Fruit fly (Drosophila melanogaster) whole organism, embryonic: ENCODE measurements around the gene Cyp12a5.

ENCODE experiments used
- Bgb ChIP-seq: fragments of 200-800 bp; sonication (Bioruptor generic); IDR thresholded peaks from 2 replicates; pipeline ENCODE4 v1.3.6; 2022; ENCODE audit warnings: missing biosample characterization, missing genetic modification characterization; ENCODE audit not compliant: partially characterized antibody
- CG12942 ChIP-seq: fragments of 200-800 bp; sonication (Bioruptor generic); optimal IDR thresholded peaks from 3 replicates; lab custom pipeline; 2016; ENCODE audit warnings: missing biosample characterization, missing genetic modification characterization
- CG13296 ChIP-seq: fragments of 200-800 bp; sonication (Bioruptor generic); optimal IDR thresholded peaks from 3 replicates; lab custom pipeline; 2018; ENCODE audit warnings: missing biosample characterization, mild to moderate bottlenecking, missing genetic modification characterization
- CG13775 ChIP-seq: fragments of 200-800 bp; sonication (Bioruptor generic); optimal IDR thresholded peaks from 3 replicates; lab custom pipeline; 2017; ENCODE audit warnings: missing biosample characterization, mild to moderate bottlenecking, missing genetic modification characterization
- CG14441 ChIP-seq: fragments of 200-800 bp; sonication (Bioruptor generic); IDR thresholded peaks from 2 replicates; pipeline ENCODE4 v1.3.6; 2022; ENCODE audit warnings: missing biosample characterization, missing genetic modification characterization
- CG1529 ChIP-seq: fragments of 200-800 bp; sonication (Bioruptor generic); optimal IDR thresholded peaks from 3 replicates; lab custom pipeline; 2018; ENCODE audit warnings: missing biosample characterization, missing genetic modification characterization
- CG17328 ChIP-seq: fragments of 200-800 bp; sonication (Bioruptor generic); IDR thresholded peaks from 2 replicates; pipeline ENCODE4 v1.3.6; 2022; ENCODE audit warnings: missing biosample characterization, missing genetic modification characterization
- CG17361 ChIP-seq: fragments of 200-800 bp; sonication (Bioruptor generic); IDR thresholded peaks from 3 replicates; pipeline ENCODE4 v1.3.6; 2022; ENCODE audit warnings: missing biosample characterization, missing genetic modification characterization
- CG17612 ChIP-seq: fragments of 200-800 bp; sonication (Bioruptor generic); IDR thresholded peaks from 2 replicates; pipeline ENCODE4 v1.3.6; 2022; ENCODE audit warnings: missing biosample characterization, missing genetic modification characterization
- CG18619 ChIP-seq: fragments of 200-800 bp; sonication (Bioruptor generic); optimal IDR thresholded peaks from 3 replicates; lab custom pipeline; 2017; ENCODE audit warnings: missing biosample characterization, mild to moderate bottlenecking, missing genetic modification characterization
- CG2678 ChIP-seq: fragments of 200-800 bp; sonication (Bioruptor generic); optimal IDR thresholded peaks from 3 replicates; lab custom pipeline; 2019; ENCODE audit warnings: missing biosample characterization, mild to moderate bottlenecking, missing genetic modification characterization, moderate library complexity
- CG31388 ChIP-seq: fragments of 200-800 bp; sonication (Bioruptor generic); optimal IDR thresholded peaks from 2 replicates; lab custom pipeline; 2016; ENCODE audit warnings: missing biosample characterization, missing genetic modification characterization
- CG31441 ChIP-seq: fragments of 200-800 bp; sonication (Bioruptor generic); IDR thresholded peaks from 2 replicates; pipeline ENCODE4 v1.3.6; 2022; ENCODE audit warnings: missing biosample characterization, missing genetic modification characterization
- CG32772 ChIP-seq: fragments of 200-800 bp; sonication (Bioruptor generic); IDR thresholded peaks from 2 replicates; pipeline ENCODE4 v1.3.6; 2022; ENCODE audit warnings: missing biosample characterization, missing genetic modification characterization
- CG3281 ChIP-seq: fragments of 200-800 bp; sonication (Bioruptor generic); optimal IDR thresholded peaks from 3 replicates; lab custom pipeline; 2017; ENCODE audit warnings: missing biosample characterization, mild to moderate bottlenecking, missing genetic modification characterization
- CG3847 ChIP-seq: fragments of 200-800 bp; sonication (Bioruptor generic); IDR thresholded peaks from 2 replicates; pipeline ENCODE4 v1.3.6; 2022; ENCODE audit warnings: missing biosample characterization, missing genetic modification characterization
- CG6791 ChIP-seq: fragments of 200-800 bp; sonication (Bioruptor generic); IDR thresholded peaks from 3 replicates; pipeline ENCODE4 v1.3.6; 2022; ENCODE audit warnings: missing biosample characterization, missing genetic modification characterization; ENCODE audit not compliant: partially characterized antibody
- CG8281 ChIP-seq: fragments of 200-800 bp; sonication (Bioruptor generic); optimal IDR thresholded peaks from 2 replicates; lab custom pipeline; 2018; ENCODE audit warnings: missing biosample characterization, mild to moderate bottlenecking, missing genetic modification characterization, moderate library complexity
- CG9437 ChIP-seq: fragments of 200-800 bp; sonication (Bioruptor generic); optimal IDR thresholded peaks from 2 replicates; lab custom pipeline; 2018; ENCODE audit warnings: missing biosample characterization, mild to moderate bottlenecking, missing genetic modification characterization
- CTCF ChIP-seq: fragments of 200-800 bp; sonication (Bioruptor generic); optimal IDR thresholded peaks from 2 replicates; lab custom pipeline; 2017; ENCODE audit warnings: missing biosample characterization, mild to moderate bottlenecking, missing genetic modification characterization, moderate library complexity
- CoRest ChIP-seq: fragments of 200-800 bp; sonication (Bioruptor generic); optimal IDR thresholded peaks from 3 replicates; lab custom pipeline; 2018; ENCODE audit warnings: missing biosample characterization, mild to moderate bottlenecking, missing genetic modification characterization, moderate library complexity
- HLH54F ChIP-seq: fragments of 200-800 bp; sonication (Bioruptor generic); optimal IDR thresholded peaks from 3 replicates; lab custom pipeline; 2016; ENCODE audit warnings: missing biosample characterization, missing genetic modification characterization
- MESR4 ChIP-seq: fragments of 200-800 bp; sonication (Bioruptor generic); optimal IDR thresholded peaks from 2 replicates; lab custom pipeline; 2018; ENCODE audit warnings: missing biosample characterization, mild to moderate bottlenecking, missing genetic modification characterization, moderate library complexity
- Optix ChIP-seq: fragments of 200-800 bp; sonication (Bioruptor generic); IDR thresholded peaks from 3 replicates; pipeline ENCODE4 v1.3.6; 2022; ENCODE audit warnings: missing biosample characterization, missing genetic modification characterization
- Ravus ChIP-seq: fragments of 200-800 bp; sonication (Bioruptor generic); IDR thresholded peaks from 2 replicates; pipeline ENCODE4 v1.3.6; 2022; ENCODE audit warnings: missing biosample characterization, missing genetic modification characterization
- Rx ChIP-seq: fragments of 200-800 bp; sonication (Bioruptor generic); IDR thresholded peaks from 2 replicates; pipeline ENCODE4 v1.3.6; 2022; ENCODE audit warnings: missing biosample characterization, missing genetic modification characterization
- Sin3A ChIP-seq: fragments of >200 bp; optimal IDR thresholded peaks from 2 replicates; lab custom pipeline; 2018
- Usf ChIP-seq: fragments of 200-800 bp; sonication (Bioruptor generic); optimal IDR thresholded peaks from 2 replicates; lab custom pipeline; 2017; ENCODE audit warnings: missing genotype, missing biosample characterization, missing genetic modification characterization
- cas ChIP-seq: fragments of 200-800 bp; sonication (Bioruptor generic); IDR thresholded peaks from 2 replicates; pipeline ENCODE4 v1.3.6; 2022; ENCODE audit warnings: missing biosample characterization, missing genetic modification characterization
- cato ChIP-seq: fragments of 200-800 bp; sonication (Bioruptor generic); optimal IDR thresholded peaks from 2 replicates; lab custom pipeline; 2016; ENCODE audit warnings: missing biosample characterization, missing genetic modification characterization, borderline replicate concordance
- caup ChIP-seq: fragments of 200-800 bp; sonication (Bioruptor generic); optimal IDR thresholded peaks from 3 replicates; lab custom pipeline; 2017; ENCODE audit warnings: missing biosample characterization, mild to moderate bottlenecking, missing genetic modification characterization, moderate library complexity; ENCODE audit not compliant: severe bottlenecking
- emc ChIP-seq: fragments of 200-800 bp; sonication (Bioruptor generic); optimal IDR thresholded peaks from 2 replicates; lab custom pipeline; 2016; ENCODE audit warnings: missing biosample characterization, missing genetic modification characterization
- ewg ChIP-seq: fragments of 200-800 bp; sonication (Bioruptor generic); optimal IDR thresholded peaks from 3 replicates; lab custom pipeline; 2017; ENCODE audit warnings: mild to moderate bottlenecking, missing biosample characterization, missing genetic modification reagents, missing genetic modification characterization
- fd102C ChIP-seq: fragments of 200-800 bp; sonication (Bioruptor generic); optimal IDR thresholded peaks from 2 replicates; lab custom pipeline; 2018; ENCODE audit warnings: missing biosample characterization, mild to moderate bottlenecking, missing genetic modification characterization, moderate library complexity
- fd3F ChIP-seq: fragments of 200-800 bp; sonication (Bioruptor generic); optimal IDR thresholded peaks from 2 replicates; lab custom pipeline; 2018; ENCODE audit warnings: missing biosample characterization, mild to moderate bottlenecking, missing genetic modification characterization, moderate library complexity
- fd96Cb ChIP-seq: fragments of 200-800 bp; sonication (Bioruptor generic); optimal IDR thresholded peaks from 2 replicates; lab custom pipeline; 2018; ENCODE audit warnings: missing biosample characterization, mild to moderate bottlenecking, missing genetic modification characterization, moderate library complexity
- her ChIP-seq: fragments of 200-800 bp; sonication (Bioruptor generic); optimal IDR thresholded peaks from 2 replicates; lab custom pipeline; 2016; ENCODE audit warnings: missing biosample characterization, missing genetic modification characterization
- mld ChIP-seq: fragments of 200-800 bp; sonication (Bioruptor generic); IDR thresholded peaks from 3 replicates; pipeline ENCODE4 v1.3.6; 2022; ENCODE audit warnings: missing biosample characterization, missing genetic modification characterization; ENCODE audit not compliant: partially characterized antibody
- nau ChIP-seq: fragments of 200-800 bp; sonication (Bioruptor generic); optimal IDR thresholded peaks from 3 replicates; lab custom pipeline; 2017; ENCODE audit warnings: missing biosample characterization, mild to moderate bottlenecking, missing genetic modification characterization, missing genetic modification reagents
- pan ChIP-seq, 4 experiments: fragments of >200 bp in 3 of 4; fragments of 200-800 bp in 1 of 4; sonication (Bioruptor generic) in 1 of 4; optimal IDR thresholded peaks in 3 of 4; IDR thresholded peaks in 1 of 4; 2 replicates each; pipeline versions ENCODE4 v1.3.6 to Lab custom; 2017 to 2022; ENCODE audit warnings: missing biosample characterization in 2 of 4, missing genetic modification characterization in 2 of 4, mixed read lengths in 1 of 4
- pfk ChIP-seq: fragments of 200-800 bp; sonication (Bioruptor generic); optimal IDR thresholded peaks from 2 replicates; lab custom pipeline; 2018; ENCODE audit warnings: missing biosample characterization, mild to moderate bottlenecking, missing genetic modification characterization, moderate library complexity
- phol ChIP-seq: fragments of 200-800 bp; sonication (Bioruptor generic); optimal IDR thresholded peaks from 3 replicates; lab custom pipeline; 2018; ENCODE audit warnings: missing biosample characterization, mild to moderate bottlenecking, missing genetic modification characterization, moderate library complexity
- pzg ChIP-seq: fragments of 200-800 bp; sonication (Bioruptor generic); optimal IDR thresholded peaks from 3 replicates; lab custom pipeline; 2018; ENCODE audit warnings: missing biosample characterization, mild to moderate bottlenecking, missing genetic modification characterization, moderate library complexity
- repo ChIP-seq: fragments of 200-800 bp; sonication (Bioruptor generic); optimal IDR thresholded peaks from 2 replicates; lab custom pipeline; 2016; ENCODE audit warnings: missing biosample characterization, missing genetic modification characterization
- stc ChIP-seq: fragments of 200-800 bp; sonication (Bioruptor generic); IDR thresholded peaks from 2 replicates; pipeline ENCODE4 v1.3.6; 2022; ENCODE audit warnings: missing biosample characterization, missing genetic modification characterization
- ttk ChIP-seq: fragments of 200-800 bp; sonication (Bioruptor generic); IDR thresholded peaks from 2 replicates; pipeline ENCODE4 v2.1.2; 2022; ENCODE audit warnings: missing biosample characterization, missing genetic modification characterization
- twi ChIP-seq: fragments of 200-800 bp; optimal IDR thresholded peaks from 2 replicates; lab custom pipeline; 2019; ENCODE audit warnings: missing biosample characterization, mild to moderate bottlenecking, missing genetic modification characterization, moderate library complexity
- vfl ChIP-seq: fragments of 200-800 bp; sonication (Bioruptor generic); optimal IDR thresholded peaks from 2 replicates; lab custom pipeline; 2016; ENCODE audit warnings: missing biosample characterization, missing genetic modification characterization
- z ChIP-seq: fragments of 200-800 bp; sonication (Bioruptor generic); IDR thresholded peaks from 3 replicates; pipeline ENCODE4 v1.3.6; 2022; ENCODE audit warnings: missing biosample characterization, missing genetic modification characterization
- zfh2 ChIP-seq: fragments of 200-800 bp; sonication (Bioruptor generic); optimal IDR thresholded peaks from 2 replicates; lab custom pipeline; 2016; ENCODE audit warnings: missing biosample characterization, missing genetic modification characterization

The Cyp12a5 gene

DNA sequence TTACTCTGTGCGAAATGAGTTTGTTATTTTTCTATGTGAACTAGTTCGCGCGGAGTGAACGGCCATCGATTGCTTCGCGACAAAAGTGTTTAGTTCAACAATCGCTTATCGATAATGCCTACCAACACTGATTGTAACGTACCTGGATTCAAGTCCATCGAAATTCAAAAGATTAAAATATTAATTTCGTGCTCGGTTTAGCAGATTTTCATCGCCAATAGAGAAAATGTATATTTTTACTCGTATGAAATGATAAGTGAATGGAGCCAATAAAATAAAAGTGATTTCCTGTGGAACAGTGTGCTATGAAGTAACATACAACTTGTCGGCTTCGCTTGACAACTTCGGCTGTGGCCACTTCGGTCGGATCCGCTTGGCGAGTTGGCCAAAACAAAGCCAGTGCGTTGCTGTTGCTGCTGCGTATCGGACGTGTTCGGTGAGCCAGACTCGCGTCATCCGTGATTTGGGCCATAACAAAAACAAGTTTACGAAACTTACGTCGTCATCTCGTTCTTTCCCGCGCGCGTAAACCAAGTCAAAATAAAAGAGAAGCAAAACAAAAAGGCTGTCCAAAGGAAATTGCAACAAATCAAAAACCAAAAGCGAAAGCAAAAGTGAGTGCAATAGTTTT, 47.9 kb downstream of the Cyp12a5 start, which contains the start of the genes CG5555 and myd (continued):
- TF ChIP-seq MESR4 (peak; percentile 53), nau (GFP tag; lab: Kevin White, UChicago) (no peak), CG12942 (GFP tag; lab: Kevin White, UChicago) (no peak), ewg (GFP tag; lab: Kevin White, UChicago) (no peak), CTCF (GFP tag; lab: Kevin White, UChicago) (no peak), repo (GFP tag; lab: Kevin White, UChicago) (no peak), Sin3A (lab: Kevin White, UChicago) (peak; percentile 35), pfk (no peak), CG8281 (no peak), Optix (GFP tag; lab: Robert Waterston, UW) (peak; percentile 42; the same call in 1 of the 3 replicates), stc (GFP tag; lab: Robert Waterston, UW) (peak; percentile 53; the same call in 1 of the 2 replicates), twi (no peak), CG17328 (peak; percentile 53), caup (peak; percentile 26), CG9437 (GFP tag; lab: Kevin White, UChicago) (no peak), cas (no peak), CG3281 (GFP tag; lab: Kevin White, UChicago) (peak; percentile 18), CG1529 (peak; percentile 14), CG2678 (tag; lab: Kevin White, UChicago) (no peak), HLH54F (GFP tag; lab: Kevin White, UChicago) (peak; percentile 60), fd3F (no peak), her (GFP tag; lab: Kevin White, UChicago) (peak; percentile 25), CG31388 (no peak), fd96Cb (tag; lab: Kevin White, UChicago) (no peak), CG17612 (GFP tag; lab: Robert Waterston, UW) (no peak), phol (peak; percentile 35), CG17361 (0 out of 3 replicates have a peak, but pooled peaks have one; percentile 27), CG32772 (GFP tag; lab: Robert Waterston, UW) (no peak), z (no peak), CoRest (tag; lab: Kevin White, UChicago) (no peak), vfl (GFP tag; lab: Kevin White, UChicago) (peak; percentile 28), ttk (no peak), fd102C (GFP tag; lab: Kevin White, UChicago) (no peak), zfh2 (GFP tag; lab: Kevin White, UChicago) (peak; percentile 40), CG6791 (GFP tag; lab: Robert Waterston, UW) (peak; percentile 86), Bgb (peak; percentile 77), CG14441 (no peak), CG31441 (GFP tag; lab: Robert Waterston, UW) (peak; percentile 15; the same call in 1 of the 2 replicates), emc (GFP tag; lab: Kevin White, UChicago) (no peak), Rx (GFP tag; lab: Robert Waterston, UW) (no peak), CG13296 (GFP tag; lab: Kevin White, UChicago) (peak; percentile 46), cato (GFP tag; lab: Kevin White, UChicago) (no peak), CG3847 (GFP tag; lab: Robert Waterston, UW) (peak; percentile 23; the same call in 1 of the 2 replicates), mld (peak; percentile 52; the same call in 1 of the 3 replicates), CG18619 (GFP tag; lab: Kevin White, UChicago) (peak; percentile 21), pan (optimal IDR thresholded peaks at IDR 0.05; lab: Kevin White, UChicago) (no peak), pan (GFP tag; optimal IDR thresholded peaks at IDR 0.05 in 1 of 2, IDR thresholded peaks at IDR 0.05 in 1 of 2) (peak in 1 of 2 experiments; percentile 48), Ravus (GFP tag; lab: Robert Waterston, UW) (no peak), CG13775 (GFP tag; lab: Kevin White, UChicago) (peak; percentile 24), pzg (GFP tag; lab: Kevin White, UChicago) (peak; percentile 60), Usf (GFP tag; lab: Kevin White, UChicago) (no peak)
